Worm (Caenorhabditis elegans) whole organism, early embryonic: ENCODE data around the gene unc-41.
"Not testable (repeated sequence)": the region's sequence is repeated elsewhere in the genome, so short reads cannot be mapped to it uniquely, and the experiment has no call there.

Experiments used
- B0310.2 ChIP-seq: sonication (generic microtip); optimal IDR thresholded peaks from 2 replicates; lab custom pipeline; 2016; ENCODE audit warnings: mild to moderate bottlenecking, missing genetic modification characterization, missing compliant biosample characterization
- F13C5.2 ChIP-seq: sonication (generic microtip); optimal IDR thresholded peaks from 2 replicates; lab custom pipeline; 2017; ENCODE audit warnings: mild to moderate bottlenecking, missing genetic modification characterization, inconsistent platforms, missing compliant biosample characterization
- aly-1 ChIP-seq: sonication (generic microtip); optimal IDR thresholded peaks from 2 replicates; lab custom pipeline; 2016; ENCODE audit warnings: missing genetic modification characterization, missing compliant biosample characterization
- ama-1 ChIP-seq: fragments of 150-350 bp; optimal IDR thresholded peaks from 2 replicates; lab custom pipeline; 2014
- ceh-13 ChIP-seq: fragments of 200-800 bp; sonication (Bioruptor generic); optimal IDR thresholded peaks from 2 replicates; lab custom pipeline; 2018; ENCODE audit warnings: mild to moderate bottlenecking, missing genetic modification characterization, missing compliant biosample characterization
- ceh-36 ChIP-seq: sonication (generic microtip); optimal IDR thresholded peaks from 2 replicates; lab custom pipeline; 2016; ENCODE audit warnings: missing genetic modification characterization, inconsistent platforms, missing compliant biosample characterization
- ets-7 ChIP-seq: sonication (generic microtip); optimal IDR thresholded peaks from 2 replicates; lab custom pipeline; 2016; ENCODE audit warnings: missing genotype, missing genetic modification characterization, missing compliant biosample characterization
- flt-1 ChIP-seq: fragments of 200-800 bp; sonication (Bioruptor generic); IDR thresholded peaks from 2 replicates; pipeline ENCODE4 v1.3.6; 2022; ENCODE audit warnings: missing genetic modification characterization, missing compliant biosample characterization
- hmbx-1 ChIP-seq: sonication (generic microtip); optimal IDR thresholded peaks from 2 replicates; lab custom pipeline; 2016; ENCODE audit warnings: mild to moderate bottlenecking, missing genetic modification characterization, missing compliant biosample characterization
- hmg-4 ChIP-seq: fragments of 200-800 bp; sonication (Bioruptor generic); optimal IDR thresholded peaks from 2 replicates; lab custom pipeline; 2018; ENCODE audit warnings: mild to moderate bottlenecking, missing genetic modification characterization, missing compliant biosample characterization
- hnd-1 ChIP-seq: sonication (generic microtip); optimal IDR thresholded peaks from 2 replicates; lab custom pipeline; 2016; ENCODE audit warnings: missing genetic modification characterization, missing compliant biosample characterization
- pes-1 ChIP-seq: fragments of 200-800 bp; sonication (Bioruptor generic); IDR thresholded peaks from 2 replicates; pipeline ENCODE4 v1.3.6; 2022; ENCODE audit warnings: missing genetic modification reagents, missing genetic modification characterization, missing compliant biosample characterization
- scrt-1 ChIP-seq: fragments of 200-800 bp; sonication (Bioruptor generic); IDR thresholded peaks from 2 replicates; pipeline ENCODE4 v1.3.6; 2022; ENCODE audit warnings: missing genetic modification characterization, missing compliant biosample characterization
- sea-1 ChIP-seq: fragments of 200-800 bp; sonication (Bioruptor generic); conservative IDR thresholded peaks from 2 replicates; pipeline ENCODE4 v1.3.6; 2022; ENCODE audit warnings: missing genetic modification characterization, missing compliant biosample characterization
- tbx-11 ChIP-seq: fragments of 200-800 bp; sonication (Bioruptor generic); IDR thresholded peaks from 2 replicates; pipeline ENCODE4 v1.3.6; 2022; ENCODE audit warnings: missing genetic modification characterization, missing compliant biosample characterization
- tbx-37 ChIP-seq: fragments of 200-800 bp; sonication (Bioruptor generic); conservative IDR thresholded peaks from 2 replicates; pipeline ENCODE4 v1.3.6; 2022; ENCODE audit warnings: missing genetic modification reagents, missing genetic modification characterization, missing compliant biosample characterization
- tra-4 ChIP-seq: sonication (generic microtip); optimal IDR thresholded peaks from 2 replicates; lab custom pipeline; 2017; ENCODE audit warnings: missing genetic modification characterization, missing compliant biosample characterization

unc-41 gene

ce11 chrV:10006374-10006773 is 30.3 kb upstream of the unc-41 start:
- TF ChIP-seq tra-4 (tag; lab: Kevin White, UChicago): no peak
- no peak for TF ChIP-seq ets-7 (tag; lab: Kevin White, UChicago)
- no peak for TF ChIP-seq sea-1
- no peak for TF ChIP-seq hmbx-1 (tag; lab: Kevin White, UChicago)
- no peak for TF ChIP-seq hnd-1
- no peak for TF ChIP-seq flt-1
- no peak for TF ChIP-seq scrt-1 (GFP tag; lab: Robert Waterston, UW)
- no peak for TF ChIP-seq pes-1 (GFP tag; lab: Robert Waterston, UW)
- TF ChIP-seq ama-1 (lab: Kevin White, UChicago): no peak
- no peak for TF ChIP-seq F13C5.2 (tag; lab: Kevin White, UChicago)
- no peak for TF ChIP-seq ceh-13 (GFP tag; lab: Kevin White, UChicago)
- no peak for TF ChIP-seq tbx-37
- TF ChIP-seq tbx-11 (GFP tag; lab: Robert Waterston, UW): no peak
- no peak for TF ChIP-seq hmg-4 (GFP tag; lab: Kevin White, UChicago)

ce11 chrV:10004048-10004761 is 28.2 kb upstream of the unc-41 start, which contains the start of gene uda-1:
Gene uda-1 (plus strand): TSS chrV:10004755.
- TF ChIP-seq ceh-13 (GFP tag; lab: Kevin White, UChicago); aly-1; F13C5.2 (tag; lab: Kevin White, UChicago): not testable (repeated sequence)

- TF ChIP-seq F13C5.2 (tag; lab: Kevin White, UChicago): no peak
These were observed 27.4 kb upstream of the unc-41 start for ce11 chrV:10003315-10003969.

ce11 chrV:10002720-10003119 is 26.7 kb upstream of the unc-41 start:
- no peak for TF ChIP-seq pes-1 (GFP tag; lab: Robert Waterston, UW)
- TF ChIP-seq hmg-4 (GFP tag; lab: Kevin White, UChicago): no peak
- no peak for TF ChIP-seq tbx-11 (GFP tag; lab: Robert Waterston, UW)

- TF ChIP-seq tbx-11 (GFP tag; lab: Robert Waterston, UW): no peak
- TF ChIP-seq ceh-13 (GFP tag; lab: Kevin White, UChicago): no peak
- TF ChIP-seq hmbx-1 (tag; lab: Kevin White, UChicago): no peak
- no peak for TF ChIP-seq ama-1 (lab: Kevin White, UChicago)
- TF ChIP-seq F13C5.2 (tag; lab: Kevin White, UChicago): no peak
- TF ChIP-seq B0310.2 (tag; lab: Kevin White, UChicago): no peak
These were observed 24.7 kb upstream of the unc-41 start, which contains the start of gene K08H10.10 for ce11 chrV:10000760-10001159. Gene K08H10.10 (plus strand): TSS chrV:10001060.

- TF ChIP-seq hmbx-1 (tag; lab: Kevin White, UChicago) (no peak), hnd-1 (no peak), tbx-11 (GFP tag; lab: Robert Waterston, UW) (no peak), ceh-36 (tag; lab: Kevin White, UChicago) (no peak), tra-4 (tag; lab: Kevin White, UChicago) (no peak), B0310.2 (tag; lab: Kevin White, UChicago) (no peak), pes-1 (GFP tag; lab: Robert Waterston, UW) (no peak), tbx-37 (no peak), hmg-4 (GFP tag; lab: Kevin White, UChicago) (no peak), F13C5.2 (tag; lab: Kevin White, UChicago) (no peak), scrt-1 (GFP tag; lab: Robert Waterston, UW) (no peak), ceh-13 (GFP tag; lab: Kevin White, UChicago) (no peak), ets-7 (tag; lab: Kevin White, UChicago) (no peak), aly-1 (no peak), ama-1 (lab: Kevin White, UChicago) (no peak)
These were observed 19.8 kb upstream of the unc-41 start, which contains the start of gene K08H10.6 for ce11 chrV:9995791-9996190. Gene K08H10.6 (minus strand): TSS chrV:9995891.

- TF ChIP-seq ets-7 (tag; lab: Kevin White, UChicago) (no peak), aly-1 (no peak), sea-1 (no peak), B0310.2 (tag; lab: Kevin White, UChicago) (no peak), flt-1 (no peak), tbx-37 (no peak), tra-4 (tag; lab: Kevin White, UChicago) (no peak), ceh-36 (tag; lab: Kevin White, UChicago) (no peak), hnd-1 (no peak), F13C5.2 (tag; lab: Kevin White, UChicago) (no peak), ama-1 (lab: Kevin White, UChicago) (no peak)
These were observed 15.6 kb upstream of the unc-41 start, which contains the start of the genes rde-1 and trpp-6 for ce11 chrV:9991610-9992009. Gene rde-1 (minus strand): TSS chrV:9991642. Gene trpp-6 (plus strand): TSS chrV:9991895.

- TF ChIP-seq tbx-37 (no peak), hmg-4 (GFP tag; lab: Kevin White, UChicago) (no peak), ets-7 (tag; lab: Kevin White, UChicago) (no peak), F13C5.2 (tag; lab: Kevin White, UChicago) (no peak), ama-1 (lab: Kevin White, UChicago) (no peak), hnd-1 (no peak), B0310.2 (tag; lab: Kevin White, UChicago) (no peak), ceh-13 (GFP tag; lab: Kevin White, UChicago) (no peak), scrt-1 (GFP tag; lab: Robert Waterston, UW) (no peak), tra-4 (tag; lab: Kevin White, UChicago) (no peak), aly-1 (no peak), hmbx-1 (tag; lab: Kevin White, UChicago) (no peak), ceh-36 (tag; lab: Kevin White, UChicago) (no peak), sea-1 (no peak), pes-1 (GFP tag; lab: Robert Waterston, UW) (no peak), flt-1 (no peak), tbx-11 (GFP tag; lab: Robert Waterston, UW) (no peak)
These were observed 11.7 kb upstream of the unc-41 start, which contains the start of gene C27H6.8 for ce11 chrV:9987688-9988087. Gene C27H6.8 (minus strand): TSS chrV:9987788.
